Worm (Caenorhabditis elegans): ENCODE measurements around the gene C32D5.8.

C32D5.8 gene

ce11 chrII:6311888-6312287, 33.9 kb downstream of the C32D5.8 start:
- no peak for TF ChIP-seq cog-1 (tag; optimal IDR thresholded peaks at IDR 0.05)
- TF ChIP-seq T22C8.4 (GFP tag; IDR thresholded peaks at IDR 0.05): no peak

- no peak for TF ChIP-seq flt-1 (GFP tag; IDR thresholded peaks at IDR 0.05)
- no peak for TF ChIP-seq T22C8.4 (GFP tag; IDR thresholded peaks at IDR 0.05)
- TF ChIP-seq tab-1 (GFP tag; IDR thresholded peaks at IDR 0.05): no peak
- no peak for TF ChIP-seq klf-2 (GFP tag; conservative IDR thresholded peaks at IDR 0.05)
- TF ChIP-seq med-1 (GFP tag; optimal IDR thresholded peaks at IDR 0.05; ENCODE audit: insufficient read depth): no peak
- TF ChIP-seq ztf-29 (GFP tag; IDR thresholded peaks at IDR 0.05): no peak
- no peak for TF ChIP-seq cog-1 (tag; optimal IDR thresholded peaks at IDR 0.05)
- TF ChIP-seq ztf-23 (GFP tag; IDR thresholded peaks at IDR 0.05): no peak
- no peak for TF ChIP-seq ref-1 (GFP tag; conservative IDR thresholded peaks at IDR 0.05)
Observed at ce11 chrII:6311459-6311858, 34.3 kb downstream of the C32D5.8 start.

ce11 chrII:6309198-6309597, 36.6 kb downstream of the C32D5.8 start, which contains the start of gene glb-10:
glb-10 (minus strand) TSS chrII:6309298.
- no peak for TF ChIP-seq ztf-29 (GFP tag; IDR thresholded peaks at IDR 0.05)
- TF ChIP-seq cog-1 (tag; optimal IDR thresholded peaks at IDR 0.05): no peak
- TF ChIP-seq ztf-23 (GFP tag; IDR thresholded peaks at IDR 0.05): no peak
- no peak for TF ChIP-seq tab-1 (GFP tag; IDR thresholded peaks at IDR 0.05)
- TF ChIP-seq med-1 (GFP tag; optimal IDR thresholded peaks at IDR 0.05; ENCODE audit: insufficient read depth): no peak
- no peak for TF ChIP-seq ref-1 (GFP tag; conservative IDR thresholded peaks at IDR 0.05)
- no peak for TF ChIP-seq klf-2 (GFP tag; conservative IDR thresholded peaks at IDR 0.05)
- no peak for TF ChIP-seq flt-1 (GFP tag; IDR thresholded peaks at IDR 0.05)
- no peak for TF ChIP-seq T22C8.4 (GFP tag; IDR thresholded peaks at IDR 0.05)

ce11 chrII:6306125-6306524, 39.6 kb downstream of the C32D5.8 start, which contains the start of gene C29F5.8:
C29F5.8 (plus strand) TSS chrII:6306425.
- TF ChIP-seq ref-1 (GFP tag; conservative IDR thresholded peaks at IDR 0.05): no peak
- no peak for TF ChIP-seq klf-2 (GFP tag; conservative IDR thresholded peaks at IDR 0.05)
- TF ChIP-seq tab-1 (GFP tag; IDR thresholded peaks at IDR 0.05): no peak
- TF ChIP-seq flt-1 (GFP tag; IDR thresholded peaks at IDR 0.05): no peak
- no peak for TF ChIP-seq ztf-23 (GFP tag; IDR thresholded peaks at IDR 0.05)
- no peak for TF ChIP-seq cog-1 (tag; optimal IDR thresholded peaks at IDR 0.05)
- no peak for TF ChIP-seq T22C8.4 (GFP tag; IDR thresholded peaks at IDR 0.05)
- no peak for TF ChIP-seq med-1 (GFP tag; optimal IDR thresholded peaks at IDR 0.05; ENCODE audit: insufficient read depth)

ce11 chrII:6303209-6303740, 42.5 kb downstream of the C32D5.8 start, which contains the start of gene C29F5.1:
C29F5.1 (plus strand) TSS chrII:6303525.
- TF ChIP-seq tab-1 (GFP tag; IDR thresholded peaks at IDR 0.05): no peak
- TF ChIP-seq flt-1 (GFP tag; IDR thresholded peaks at IDR 0.05): no peak
- no peak for TF ChIP-seq ztf-29 (GFP tag; IDR thresholded peaks at IDR 0.05)
- no peak for TF ChIP-seq T22C8.4 (GFP tag; IDR thresholded peaks at IDR 0.05)
- no peak for TF ChIP-seq cog-1 (tag; optimal IDR thresholded peaks at IDR 0.05)
- no peak for TF ChIP-seq ref-1 (GFP tag; conservative IDR thresholded peaks at IDR 0.05)
- no peak for TF ChIP-seq ztf-23 (GFP tag; IDR thresholded peaks at IDR 0.05)
- TF ChIP-seq med-1 (GFP tag; optimal IDR thresholded peaks at IDR 0.05; ENCODE audit: insufficient read depth): no peak
- no peak for TF ChIP-seq klf-2 (GFP tag; conservative IDR thresholded peaks at IDR 0.05)

- TF ChIP-seq ref-1 (GFP tag; conservative IDR thresholded peaks at IDR 0.05): no peak
- TF ChIP-seq klf-2 (GFP tag; conservative IDR thresholded peaks at IDR 0.05): no peak
- TF ChIP-seq ztf-29 (GFP tag; IDR thresholded peaks at IDR 0.05): no peak
- TF ChIP-seq T22C8.4 (GFP tag; IDR thresholded peaks at IDR 0.05): no peak
- TF ChIP-seq tab-1 (GFP tag; IDR thresholded peaks at IDR 0.05): no peak
- TF ChIP-seq ztf-23 (GFP tag; IDR thresholded peaks at IDR 0.05): no peak
- TF ChIP-seq med-1 (GFP tag; optimal IDR thresholded peaks at IDR 0.05; ENCODE audit: insufficient read depth): no peak
- TF ChIP-seq cog-1 (tag; optimal IDR thresholded peaks at IDR 0.05): no peak
- no peak for TF ChIP-seq flt-1 (GFP tag; IDR thresholded peaks at IDR 0.05)
Observed at ce11 chrII:6294261-6294660, 51.5 kb downstream of the C32D5.8 start, which contains the start of gene mps-1. mps-1 (minus strand) TSS chrII:6294361.
